Fruit fly (Drosophila melanogaster) whole organism: ENCODE data around the gene CG13813.

ENCODE experiments used
- CG8478 ChIP-seq: fragments of >200 bp; optimal IDR thresholded peaks from 2 replicates; lab custom pipeline; 2018; ENCODE audit warnings: inconsistent platforms
- Dll ChIP-seq: fragments of >200 bp; optimal IDR thresholded peaks from 2 replicates; lab custom pipeline; 2017
- EcR ChIP-seq, 2 experiments: fragments of >200 bp; optimal IDR thresholded peaks; 2 replicates each; lab custom pipeline; 2017; ENCODE audit warnings: missing biosample characterization in 2 of 2, missing genetic modification characterization in 2 of 2, missing genetic modification reagents in 2 of 2
- pan ChIP-seq: fragments of >200 bp; optimal IDR thresholded peaks from 2 replicates; lab custom pipeline; 2017
- psq ChIP-seq: fragments of >200 bp; optimal IDR thresholded peaks from 2 replicates; lab custom pipeline; 2017
- usp ChIP-seq: fragments of >200 bp; optimal IDR thresholded peaks from 2 replicates; lab custom pipeline; 2017; ENCODE audit warnings: missing biosample characterization, missing genetic modification characterization, mixed read lengths

CG13813 gene

dm6 chr3L:20209896-20210295 is 21.6 kb upstream of the CG13813 start:
- TF ChIP-seq usp (GFP tag; lab: Kevin White, UChicago): no peak
- no peak for TF ChIP-seq Dll
- no peak for TF ChIP-seq psq (lab: Kevin White, UChicago)
- no peak for TF ChIP-seq EcR (GFP tag; optimal IDR thresholded peaks at IDR 0.05; lab: Kevin White, UChicago)
- TF ChIP-seq CG8478: no peak
- TF ChIP-seq pan (lab: Kevin White, UChicago): no peak

- TF ChIP-seq usp (GFP tag; lab: Kevin White, UChicago): no peak
- TF ChIP-seq EcR (GFP tag; optimal IDR thresholded peaks at IDR 0.05; lab: Kevin White, UChicago): no peak
- no peak for TF ChIP-seq Dll
- no peak for TF ChIP-seq psq (lab: Kevin White, UChicago)
- no peak for TF ChIP-seq pan (lab: Kevin White, UChicago)
- TF ChIP-seq CG8478: no peak
Observed at dm6 chr3L:20212022-20212421, 19.4 kb upstream of the CG13813 start, which contains the start of gene CG7017. Gene CG7017 (minus strand): TSS chr3L:20212122.

dm6 chr3L:20220374-20220773 is 11.1 kb upstream of the CG13813 start, which contains the start of gene CG6933:
Gene CG6933 (minus strand): TSS chr3L:20220420.
- TF ChIP-seq Dll (no peak), usp (GFP tag; lab: Kevin White, UChicago) (no peak), pan (lab: Kevin White, UChicago) (no peak), EcR (GFP tag; optimal IDR thresholded peaks at IDR 0.05; lab: Kevin White, UChicago) (no peak), CG8478 (no peak), psq (lab: Kevin White, UChicago) (no peak)

dm6 chr3L:20220918-20221317 is 10.6 kb upstream of the CG13813 start:
- no peak for TF ChIP-seq CG8478
- TF ChIP-seq EcR (GFP tag; optimal IDR thresholded peaks at IDR 0.05; lab: Kevin White, UChicago): no peak
- no peak for TF ChIP-seq psq (lab: Kevin White, UChicago)
- no peak for TF ChIP-seq Dll
- TF ChIP-seq pan (lab: Kevin White, UChicago): no peak
- TF ChIP-seq usp (GFP tag; lab: Kevin White, UChicago): no peak

dm6 chr3L:20221412-20221864 is 10.0 kb upstream of the CG13813 start, which contains the start of gene CG17145:
Gene CG17145 (plus strand): TSS chr3L:20221814.
- TF ChIP-seq EcR (GFP tag; optimal IDR thresholded peaks at IDR 0.05; lab: Kevin White, UChicago) (no peak), usp (GFP tag; lab: Kevin White, UChicago) (no peak), CG8478 (no peak), Dll (no peak), pan (lab: Kevin White, UChicago) (no peak), psq (lab: Kevin White, UChicago) (no peak)

dm6 chr3L:20222617-20223016 is 8.9 kb upstream of the CG13813 start:
- TF ChIP-seq usp (GFP tag; lab: Kevin White, UChicago) (no peak), Dll (no peak), EcR (GFP tag; optimal IDR thresholded peaks at IDR 0.05; lab: Kevin White, UChicago) (no peak), pan (lab: Kevin White, UChicago) (no peak), CG8478 (no peak), psq (lab: Kevin White, UChicago) (no peak)

- TF ChIP-seq usp (GFP tag; lab: Kevin White, UChicago): no peak
- no peak for TF ChIP-seq pan (lab: Kevin White, UChicago)
- TF ChIP-seq EcR (GFP tag; optimal IDR thresholded peaks at IDR 0.05; lab: Kevin White, UChicago): no peak
- TF ChIP-seq CG8478: no peak
- no peak for TF ChIP-seq psq (lab: Kevin White, UChicago)
- TF ChIP-seq Dll: no peak
Observed at dm6 chr3L:20223398-20223951, 8.0 kb upstream of the CG13813 start, which contains the start of gene CG17147. Gene CG17147 (plus strand): TSS chr3L:20223932.

dm6 chr3L:20226153-20226552 is 5.3 kb upstream of the CG13813 start:
- no peak for TF ChIP-seq Dll
- TF ChIP-seq EcR (GFP tag; optimal IDR thresholded peaks at IDR 0.05; lab: Kevin White, UChicago): no peak
- TF ChIP-seq usp (GFP tag; lab: Kevin White, UChicago): no peak
- TF ChIP-seq CG8478: no peak
- TF ChIP-seq pan (lab: Kevin White, UChicago): no peak
- no peak for TF ChIP-seq psq (lab: Kevin White, UChicago)

dm6 chr3L:20230178-20230775 is 1.2 kb upstream of the CG13813 start:
- no peak for TF ChIP-seq EcR (GFP tag; optimal IDR thresholded peaks at IDR 0.05; lab: Kevin White, UChicago)
- no peak for TF ChIP-seq psq (lab: Kevin White, UChicago)
- TF ChIP-seq pan (lab: Kevin White, UChicago): no peak
- TF ChIP-seq CG8478: no peak

dm6 chr3L:20237167-20237566 is 5.7 kb downstream of the CG13813 start:
- no peak for TF ChIP-seq usp (GFP tag; lab: Kevin White, UChicago)
- TF ChIP-seq pan (lab: Kevin White, UChicago): no peak
- no peak for TF ChIP-seq Dll
- TF ChIP-seq CG8478: no peak
- TF ChIP-seq psq (lab: Kevin White, UChicago): no peak

- TF ChIP-seq Dll: no peak
- no peak for TF ChIP-seq usp (GFP tag; lab: Kevin White, UChicago)
- no peak for TF ChIP-seq psq (lab: Kevin White, UChicago)
- no peak for TF ChIP-seq CG8478
- TF ChIP-seq pan (lab: Kevin White, UChicago): no peak
- no peak for TF ChIP-seq EcR (GFP tag; optimal IDR thresholded peaks at IDR 0.05; lab: Kevin White, UChicago)
Observed at dm6 chr3L:20240753-20241152, 9.3 kb downstream of the CG13813 start, which contains the start of gene Clc. Gene Clc (plus strand): TSS chr3L:20241053.
